Worm (Caenorhabditis elegans) whole organism, L4 larva: ENCODE results near the gene his-60.
A peak's percentile ranks its signal among the peaks of the same experiment; 100 is the strongest.

Source experiments
- D1046.2 ChIP-seq: fragments of 200-800 bp; sonication (Bioruptor generic); IDR thresholded peaks from 2 replicates; pipeline ENCODE4 v1.3.6; 2022; ENCODE audit warnings: missing genetic modification characterization, missing compliant biosample characterization
- F26F4.8 ChIP-seq: fragments of 200-800 bp; sonication (Bioruptor generic); conservative IDR thresholded peaks from 2 replicates; pipeline ENCODE4 v1.3.6; 2022; ENCODE audit warnings: missing genetic modification characterization, missing compliant biosample characterization
- F49E8.2 ChIP-seq: sonication (generic microtip); optimal IDR thresholded peaks from 2 replicates; lab custom pipeline; 2016; ENCODE audit warnings: missing compliant biosample characterization, mild to moderate bottlenecking, missing genetic modification characterization, borderline replicate concordance
- Y105C5A.15 ChIP-seq: fragments of 200-800 bp; sonication (Bioruptor generic); IDR thresholded peaks from 2 replicates; pipeline ENCODE4 v1.3.6; 2022; ENCODE audit warnings: missing genetic modification characterization, missing compliant biosample characterization
- Y48G9A.11 ChIP-seq: fragments of 200-800 bp; sonication (Bioruptor generic); IDR thresholded peaks from 2 replicates; pipeline ENCODE4 v1.3.6; 2022; ENCODE audit warnings: missing genetic modification reagents, missing genetic modification characterization, missing compliant biosample characterization
- Y5F2A.4 ChIP-seq: fragments of 200-800 bp; sonication (Bioruptor generic); optimal IDR thresholded peaks from 2 replicates; lab custom pipeline; 2018; ENCODE audit warnings: mild to moderate bottlenecking, missing genetic modification characterization, missing compliant biosample characterization
- ZK546.5 ChIP-seq, 2 experiments: sonication (generic microtip); optimal IDR thresholded peaks; 2 replicates each; lab custom pipeline; 2017; ENCODE audit warnings: missing biosample characterization in 2 of 2, missing genetic modification characterization in 2 of 2
- aha-1 ChIP-seq: fragments of 150-350 bp; peaks from one replicate; lab custom pipeline; 2014; ENCODE audit warnings: missing biosample characterization, missing genetic modification characterization
- aly-2 ChIP-seq: sonication (generic microtip); optimal IDR thresholded peaks from 2 replicates; lab custom pipeline; 2018; ENCODE audit warnings: missing biosample characterization, missing genetic modification characterization
- attf-4 ChIP-seq: sonication (generic microtip); optimal IDR thresholded peaks from 3 replicates; lab custom pipeline; 2017; ENCODE audit warnings: missing biosample characterization, missing genetic modification characterization
- ceh-44 ChIP-seq: fragments of 200-800 bp; sonication (Bioruptor generic); IDR thresholded peaks from 2 replicates; pipeline ENCODE4 v1.3.6; 2022; ENCODE audit warnings: missing genetic modification reagents, missing genetic modification characterization, missing compliant biosample characterization
- dmd-9 ChIP-seq: fragments of 200-800 bp; sonication (Bioruptor generic); IDR thresholded peaks from 2 replicates; pipeline ENCODE4 v1.3.6; 2022; ENCODE audit warnings: missing genetic modification reagents, missing genetic modification characterization, missing compliant biosample characterization
- dpl-1 ChIP-seq: fragments of 150-350 bp; optimal IDR thresholded peaks from 2 replicates; lab custom pipeline; 2014; ENCODE audit warnings: missing biosample characterization, missing genetic modification reagents, missing genetic modification characterization
- egl-43 ChIP-seq: fragments of 200-800 bp; sonication (Bioruptor generic); IDR thresholded peaks from 2 replicates; pipeline ENCODE4 v1.3.6; 2022; ENCODE audit warnings: missing genetic modification reagents, missing genetic modification characterization, missing compliant biosample characterization
- fkh-10 ChIP-seq: fragments of 150-350 bp; optimal IDR thresholded peaks from 2 replicates; lab custom pipeline; 2014; ENCODE audit warnings: missing biosample characterization, missing genetic modification reagents, missing genetic modification characterization
- gei-8 ChIP-seq: fragments of 200-800 bp; sonication (Bioruptor generic); optimal IDR thresholded peaks from 2 replicates; lab custom pipeline; 2018; ENCODE audit warnings: mild to moderate bottlenecking, missing genetic modification characterization, missing compliant biosample characterization
- lim-7 ChIP-seq: fragments of 200-800 bp; sonication (Bioruptor generic); IDR thresholded peaks from 2 replicates; pipeline ENCODE4 v1.3.6; 2022; ENCODE audit warnings: missing genetic modification characterization, missing compliant biosample characterization
- lin-38 ChIP-seq: fragments of 200-800 bp; sonication (Bioruptor generic); IDR thresholded peaks from 2 replicates; pipeline ENCODE4 v1.3.6; 2022; ENCODE audit warnings: missing genetic modification reagents, missing genetic modification characterization, missing compliant biosample characterization
- mdl-1 ChIP-seq, 2 experiments: fragments of 150-350 bp in 1 of 2; sonication (generic microtip) in 1 of 2; optimal IDR thresholded peaks; 2 replicates each; lab custom pipeline; 2014 to 2017; ENCODE audit warnings: missing biosample characterization in 2 of 2, missing genetic modification characterization in 2 of 2
- mes-2 ChIP-seq: sonication (generic microtip); optimal IDR thresholded peaks from 2 replicates; lab custom pipeline; 2016; ENCODE audit warnings: missing genotype, mild to moderate bottlenecking, missing genetic modification characterization, missing compliant biosample characterization; ENCODE audit not compliant: poor library complexity, severe bottlenecking
- nhr-10 ChIP-seq: fragments of 150-350 bp; optimal IDR thresholded peaks from 2 replicates; lab custom pipeline; 2014; ENCODE audit warnings: missing biosample characterization, missing genetic modification characterization
- pha-4 ChIP-seq, 2 experiments: fragments of 150-350 bp in 1 of 2; fragments of 200-800 bp in 1 of 2; sonication (Bioruptor generic) in 1 of 2; IDR thresholded peaks in 1 of 2; optimal IDR thresholded peaks in 1 of 2; 2 replicates each; pipeline versions ENCODE4 v1.3.6 to Lab custom; 2014 to 2022; ENCODE audit warnings: missing genetic modification characterization in 2 of 2, missing genetic modification reagents in 2 of 2, missing biosample characterization in 1 of 2, missing compliant biosample characterization in 1 of 2
- snpc-1.2 ChIP-seq: fragments of 200-800 bp; sonication (Bioruptor generic); IDR thresholded peaks from 2 replicates; pipeline ENCODE4 v1.3.6; 2022; ENCODE audit warnings: missing genetic modification reagents, missing genetic modification characterization, missing compliant biosample characterization
- unc-130 ChIP-seq: sonication (generic microtip); optimal IDR thresholded peaks from 2 replicates; lab custom pipeline; 2016; ENCODE audit warnings: missing genetic modification reagents, missing genetic modification characterization, missing compliant biosample characterization
- unc-62 ChIP-seq, 3 experiments: fragments of 150-350 bp in 1 of 3; sonication (generic microtip); optimal IDR thresholded peaks in 2 of 3; peaks in 1 of 3; 1 replicate in 1 of 3; 2 replicates in 2 of 3; lab custom pipeline; 2014 to 2017; ENCODE audit warnings: missing biosample characterization in 3 of 3, missing genetic modification characterization in 3 of 3, missing genetic modification reagents in 3 of 3, missing genotype in 1 of 3
- vab-7 ChIP-seq: fragments of 200-800 bp; sonication (Bioruptor generic); IDR thresholded peaks from 2 replicates; pipeline ENCODE4 v1.3.6; 2022; ENCODE audit warnings: missing genetic modification reagents, missing genetic modification characterization, missing compliant biosample characterization
- zag-1 ChIP-seq: fragments of 150-350 bp; optimal IDR thresholded peaks from 2 replicates; lab custom pipeline; 2014; ENCODE audit warnings: missing biosample characterization, missing genetic modification characterization

Gene his-60

DNA sequence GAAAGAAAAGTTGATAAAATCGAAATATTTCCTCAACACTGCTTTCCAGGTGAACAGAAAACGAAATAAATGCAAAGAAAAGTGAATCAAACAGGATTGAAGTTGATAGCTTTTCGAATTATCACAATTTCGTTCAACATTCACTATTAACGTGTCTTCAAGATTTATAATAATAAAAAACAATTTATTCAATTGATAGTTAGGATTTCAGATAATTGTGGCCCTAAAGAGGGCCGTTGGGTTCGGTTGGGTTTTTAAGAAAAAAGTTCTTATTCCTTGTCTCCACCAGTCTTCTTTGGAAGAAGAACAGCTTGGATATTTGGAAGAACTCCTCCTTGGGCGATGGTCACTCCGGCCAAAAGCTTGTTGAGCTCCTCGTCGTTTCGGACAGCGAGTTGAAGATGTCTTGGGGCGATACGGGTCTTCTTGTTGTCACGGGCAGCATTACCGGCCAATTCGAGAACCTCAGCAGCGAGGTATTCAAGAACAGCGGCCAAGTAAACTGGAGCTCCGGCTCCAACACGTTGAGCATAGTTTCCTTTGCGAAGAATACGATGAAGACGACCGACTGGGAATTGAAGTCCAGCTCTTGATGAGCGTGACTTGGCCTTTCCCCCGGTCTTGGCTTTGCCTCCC lies 2.1 kb downstream of the his-60 start:
- TF ChIP-seq Y105C5A.15 (GFP tag; lab: Robert Waterston, UW) (peak; percentile 32; the same call in 1 of the 2 replicates), egl-43 (GFP tag; lab: Robert Waterston, UW) (peak; percentile 60; the same call in 1 of the 2 replicates), F26F4.8 (GFP tag; lab: Robert Waterston, UW) (peak; percentile 64; the same call in 1 of the 2 replicates), lim-7 (GFP tag; lab: Robert Waterston, UW) (peak; percentile 23; the same call in 1 of the 2 replicates), F49E8.2 (tag; lab: Kevin White, UChicago) (peak; percentile 14), D1046.2 (GFP tag; lab: Robert Waterston, UW) (0 out of 2 replicates have a peak, but pooled peaks have one; percentile 8)

DNA sequence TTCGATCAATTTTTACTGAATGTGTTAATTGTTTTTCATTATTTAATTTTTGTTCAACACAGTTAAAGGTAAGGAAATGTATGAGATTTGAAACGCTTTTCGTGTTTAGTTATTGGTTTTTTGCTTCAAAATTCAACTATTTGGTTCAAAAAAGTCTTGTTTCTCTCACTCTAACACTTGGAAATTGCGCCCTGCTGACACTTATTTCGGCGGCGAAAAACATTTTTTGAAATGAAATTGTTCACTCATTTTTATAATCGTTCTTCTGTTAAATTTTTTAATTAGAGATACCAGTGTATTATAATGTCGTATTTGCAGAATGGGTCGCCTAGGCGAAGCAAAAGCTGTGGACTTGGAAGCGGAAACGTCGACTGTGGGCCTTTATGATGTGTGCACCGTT lies 9.7 kb downstream of the his-60 start, which contains the start of gene rod-1:
rod-1 (plus strand) TSS at position 319 of the 400 bp plus-strand sequence.
- TF ChIP-seq aha-1 = peak; percentile 57
- no peak for TF ChIP-seq vab-7 (GFP tag; lab: Robert Waterston, UW)
- no peak for TF ChIP-seq gei-8 (GFP tag; lab: Kevin White, UChicago)
- no peak for TF ChIP-seq mes-2 (tag; lab: Kevin White, UChicago)
- peak; percentile 12 for TF ChIP-seq fkh-10 (GFP tag; lab: Kevin White, UChicago)
- TF ChIP-seq dpl-1 (GFP tag; lab: Kevin White, UChicago) = peak; percentile 69
- TF ChIP-seq Y5F2A.4 (GFP tag; lab: Kevin White, UChicago) = no peak
- TF ChIP-seq, all 104 proteins: peak for 3

DNA sequence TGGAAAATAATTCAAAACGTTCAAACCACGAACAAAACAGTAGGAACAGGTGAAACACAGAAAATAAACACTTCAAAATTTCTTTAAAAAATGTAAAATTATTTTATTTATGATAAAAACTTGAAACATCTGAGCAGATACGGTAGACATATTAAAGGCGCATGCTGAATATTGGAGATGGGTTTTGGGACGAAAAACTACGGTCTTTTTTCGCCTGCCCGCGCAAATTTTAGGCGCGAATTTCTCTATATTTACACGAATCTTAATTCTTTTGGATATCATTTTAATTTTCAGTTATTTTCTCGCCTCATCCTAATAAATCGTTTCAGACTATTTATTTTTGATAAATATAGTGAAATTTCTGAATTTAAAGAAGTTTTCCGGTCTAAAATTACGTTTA lies 10.1 kb downstream of the his-60 start:
- TF ChIP-seq ceh-44 = 0 out of 2 replicates have a peak, but pooled peaks have one; percentile 12
- peak; percentile 74 for TF ChIP-seq F49E8.2 (tag; lab: Kevin White, UChicago)
- peak; percentile 62 for TF ChIP-seq Y48G9A.11 (GFP tag; lab: Robert Waterston, UW)
- peak; percentile 76 for TF ChIP-seq snpc-1.2 (GFP tag; lab: Robert Waterston, UW)
- peak; percentile 85 for TF ChIP-seq unc-130 (GFP tag; lab: Kevin White, UChicago)
- TF ChIP-seq vab-7 (GFP tag; lab: Robert Waterston, UW) = no peak
- TF ChIP-seq lin-38 (GFP tag; lab: Robert Waterston, UW) = peak; percentile 66
- TF ChIP-seq nhr-10 (tag; lab: Kevin White, UChicago) = no peak

DNA sequence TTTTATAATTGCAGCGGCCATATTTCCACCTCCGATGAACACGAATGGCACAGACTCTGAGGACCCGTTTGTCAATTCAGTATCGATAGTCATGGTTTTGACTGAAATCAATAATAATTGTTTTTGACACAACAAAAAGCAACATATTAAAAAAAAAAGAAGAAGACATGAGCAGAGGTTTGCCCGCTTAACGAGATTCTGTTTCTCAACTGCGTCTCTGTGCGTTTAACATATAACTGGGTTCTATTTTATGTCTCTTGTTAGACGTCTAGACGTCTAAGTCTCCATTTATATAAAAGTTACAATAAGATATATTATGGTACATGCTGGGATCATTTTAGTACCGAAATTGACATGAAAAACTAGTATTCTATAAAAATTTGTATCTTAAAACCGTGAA lies 10.6 kb downstream of the his-60 start, which contains the start of gene pycr-4:
pycr-4 (minus strand) TSS at position 101 of the 400 bp plus-strand sequence.
- TF ChIP-seq mdl-1 (tag; optimal IDR thresholded peaks at IDR 0.05; lab: Kevin White, UChicago) (no peak), nhr-10 (tag; lab: Kevin White, UChicago) (no peak), attf-4 (tag; lab: Kevin White, UChicago) (no peak), ZK546.5 (tag; optimal IDR thresholded peaks at IDR 0.05; lab: Kevin White, UChicago) (no peak), zag-1 (tag; lab: Kevin White, UChicago) (no peak), unc-130 (GFP tag; lab: Kevin White, UChicago) (no peak), dmd-9 (GFP tag; lab: Robert Waterston, UW) (no peak), aly-2 (tag; lab: Kevin White, UChicago) (no peak)

DNA sequence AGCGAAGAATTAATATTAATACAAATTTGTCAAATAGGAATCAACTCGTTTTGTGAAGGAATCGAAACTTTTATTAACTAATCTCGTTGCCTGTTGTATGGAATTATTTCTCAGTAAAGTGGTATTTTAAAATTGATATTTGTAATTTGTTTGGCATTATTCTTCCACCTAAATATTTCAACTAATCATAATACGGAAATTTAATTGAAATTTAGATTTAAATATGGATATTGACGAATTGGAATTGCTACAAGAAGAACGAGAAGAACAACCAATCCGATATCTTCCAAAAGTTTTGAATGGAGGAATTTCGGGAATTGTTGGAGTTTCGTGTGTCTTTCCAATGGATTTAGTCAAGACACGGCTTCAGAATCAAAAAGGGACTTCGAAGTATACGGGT lies 13.0 kb downstream of the his-60 start, which contains the start of gene slc-25A18.2:
slc-25A18.2 (plus strand) TSS at position 216 of the 400 bp plus-strand sequence.
- no peak for TF ChIP-seq mdl-1 (tag; optimal IDR thresholded peaks at IDR 0.05; lab: Kevin White, UChicago)
- TF ChIP-seq zag-1 (tag; lab: Kevin White, UChicago) = no peak
- no peak for TF ChIP-seq pha-4 (GFP tag; IDR thresholded peaks at IDR 0.05; lab: Robert Waterston, UW)
- no peak for TF ChIP-seq pha-4 (tag; optimal IDR thresholded peaks at IDR 0.05; lab: Kevin White, UChicago)
- peak in 1 of 2 experiments; percentile 68 for TF ChIP-seq unc-62 (GFP tag; optimal IDR thresholded peaks at IDR 0.05 in 1 of 2; lab: Kevin White, UChicago)
- no peak for TF ChIP-seq unc-62 (tag; optimal IDR thresholded peaks at IDR 0.05; lab: Kevin White, UChicago)
